Fruit fly (Drosophila melanogaster) whole organism, embryonic: ENCODE measurements around the gene Bap60.

Experiments
- B-H1 ChIP-seq: fragments of 200-800 bp; sonication (Bioruptor generic); IDR thresholded peaks from 3 replicates; pipeline ENCODE4 v1.3.6; 2022; ENCODE audit warnings: missing biosample characterization, missing genetic modification characterization
- CG10565 ChIP-seq: fragments of 200-800 bp; sonication (Bioruptor generic); optimal IDR thresholded peaks from 3 replicates; lab custom pipeline; 2016; ENCODE audit warnings: missing biosample characterization, mild to moderate bottlenecking, missing genetic modification characterization
- CG1233 ChIP-seq: fragments of 200-800 bp; sonication (Bioruptor generic); optimal IDR thresholded peaks from 4 replicates; lab custom pipeline; 2018; ENCODE audit warnings: missing biosample characterization, mild to moderate bottlenecking, missing genetic modification characterization
- CG15479 ChIP-seq: fragments of 200-800 bp; sonication (Bioruptor generic); optimal IDR thresholded peaks from 3 replicates; lab custom pipeline; 2019; ENCODE audit warnings: missing biosample characterization, mild to moderate bottlenecking, missing genetic modification characterization, moderate library complexity
- CG34376 ChIP-seq: fragments of 200-800 bp; sonication (Bioruptor generic); optimal IDR thresholded peaks from 2 replicates; lab custom pipeline; 2018; ENCODE audit warnings: missing biosample characterization, mild to moderate bottlenecking, missing genetic modification characterization
- CG34422 ChIP-seq: fragments of 200-800 bp; sonication (Bioruptor generic); IDR thresholded peaks from 3 replicates; pipeline ENCODE4 v1.3.6; 2022; ENCODE audit warnings: missing biosample characterization, missing genetic modification characterization
- CG4424 ChIP-seq: fragments of 200-800 bp; sonication (Bioruptor generic); optimal IDR thresholded peaks from 3 replicates; lab custom pipeline; 2016; ENCODE audit warnings: missing biosample characterization, missing genetic modification characterization
- CG4707 ChIP-seq: fragments of 200-800 bp; sonication (Bioruptor generic); optimal IDR thresholded peaks from 2 replicates; lab custom pipeline; 2018; ENCODE audit warnings: missing biosample characterization, mild to moderate bottlenecking, missing genetic modification characterization, moderate library complexity
- CG6175 ChIP-seq: fragments of 200-800 bp; sonication (Bioruptor generic); IDR thresholded peaks from 3 replicates; pipeline ENCODE4 v1.3.6; 2022; ENCODE audit warnings: missing biosample characterization, missing genetic modification characterization
- CG6254 ChIP-seq: fragments of 200-800 bp; sonication (Bioruptor generic); optimal IDR thresholded peaks from 3 replicates; lab custom pipeline; 2017; ENCODE audit warnings: mild to moderate bottlenecking, missing biosample characterization, missing genetic modification reagents, missing genetic modification characterization
- CG6654 ChIP-seq: fragments of 200-800 bp; sonication (Bioruptor generic); optimal IDR thresholded peaks from 2 replicates; lab custom pipeline; 2017; ENCODE audit warnings: missing biosample characterization, mild to moderate bottlenecking, missing genetic modification characterization
- CG7786 ChIP-seq: fragments of 200-800 bp; sonication (Bioruptor generic); optimal IDR thresholded peaks from 2 replicates; lab custom pipeline; 2016; ENCODE audit warnings: missing biosample characterization, missing genetic modification characterization
- CG9797 ChIP-seq: fragments of 200-800 bp; sonication (Bioruptor generic); optimal IDR thresholded peaks from 3 replicates; lab custom pipeline; 2018; ENCODE audit warnings: missing biosample characterization, mild to moderate bottlenecking, missing genetic modification characterization
- CG9876 ChIP-seq: fragments of 200-800 bp; sonication (Bioruptor generic); optimal IDR thresholded peaks from 2 replicates; lab custom pipeline; 2016; ENCODE audit warnings: missing biosample characterization, missing genetic modification characterization
- CrebB ChIP-seq: fragments of 200-800 bp; sonication (Bioruptor generic); optimal IDR thresholded peaks from 3 replicates; lab custom pipeline; 2018; ENCODE audit warnings: missing biosample characterization, mild to moderate bottlenecking, missing genetic modification characterization
- E2f2 ChIP-seq: fragments of 200-800 bp; sonication (Bioruptor generic); IDR thresholded peaks from 2 replicates; pipeline ENCODE4 v1.3.6; 2022; ENCODE audit warnings: missing biosample characterization, missing genetic modification characterization
- Myb ChIP-seq: fragments of 200-800 bp; sonication (Bioruptor generic); optimal IDR thresholded peaks from 2 replicates; lab custom pipeline; 2016; ENCODE audit warnings: missing biosample characterization, missing genetic modification characterization
- NK7.1 ChIP-seq: fragments of 200-800 bp; sonication (Bioruptor generic); optimal IDR thresholded peaks from 3 replicates; lab custom pipeline; 2016; ENCODE audit warnings: missing biosample characterization, missing genetic modification characterization
- Neu2 ChIP-seq: fragments of 200-800 bp; sonication (Bioruptor generic); optimal IDR thresholded peaks from 3 replicates; lab custom pipeline; 2016; ENCODE audit warnings: missing biosample characterization, missing genetic modification characterization, borderline replicate concordance
- Nf-YC ChIP-seq: fragments of 200-800 bp; optimal IDR thresholded peaks from 3 replicates; lab custom pipeline; 2019; ENCODE audit warnings: missing biosample characterization, mild to moderate bottlenecking, missing genetic modification characterization, moderate library complexity
- NfI ChIP-seq: fragments of 200-800 bp; sonication (Bioruptor generic); optimal IDR thresholded peaks from 3 replicates; lab custom pipeline; 2018; ENCODE audit warnings: missing biosample characterization, mild to moderate bottlenecking, missing genetic modification characterization, moderate library complexity
- Sin3A ChIP-seq: fragments of >200 bp; optimal IDR thresholded peaks from 2 replicates; lab custom pipeline; 2018
- Spps ChIP-seq: fragments of 200-800 bp; sonication (Bioruptor generic); optimal IDR thresholded peaks from 2 replicates; lab custom pipeline; 2018; ENCODE audit warnings: missing biosample characterization, mild to moderate bottlenecking, missing genetic modification characterization
- Usf ChIP-seq: fragments of 200-800 bp; sonication (Bioruptor generic); optimal IDR thresholded peaks from 2 replicates; lab custom pipeline; 2017; ENCODE audit warnings: missing genotype, missing biosample characterization, missing genetic modification characterization
- al ChIP-seq: fragments of 200-800 bp; sonication (Bioruptor generic); IDR thresholded peaks from 2 replicates; pipeline ENCODE4 v1.3.6; 2022; ENCODE audit warnings: missing biosample characterization, missing genetic modification characterization
- amos ChIP-seq: fragments of 200-800 bp; sonication (Bioruptor generic); IDR thresholded peaks from 2 replicates; pipeline ENCODE4 v1.3.6; 2022; ENCODE audit warnings: missing biosample characterization, missing genetic modification characterization; ENCODE audit not compliant: partially characterized antibody
- ase ChIP-seq: fragments of 200-800 bp; sonication (Bioruptor generic); IDR thresholded peaks from 3 replicates; pipeline ENCODE4 v1.3.6; 2022; ENCODE audit warnings: missing biosample characterization, missing genetic modification characterization
- btn ChIP-seq: fragments of 200-800 bp; sonication (Bioruptor generic); optimal IDR thresholded peaks from 2 replicates; lab custom pipeline; 2016; ENCODE audit warnings: missing biosample characterization, missing genetic modification characterization
- ci ChIP-seq: fragments of 200-800 bp; sonication (Bioruptor generic); IDR thresholded peaks from 3 replicates; pipeline ENCODE4 v1.3.6; 2022; ENCODE audit warnings: missing biosample characterization, missing genetic modification characterization
- dati ChIP-seq: fragments of 200-800 bp; sonication (Bioruptor generic); IDR thresholded peaks from 2 replicates; pipeline ENCODE4 v1.3.6; 2022; ENCODE audit warnings: missing biosample characterization, missing genetic modification characterization
- dpn ChIP-seq, 2 experiments: fragments of 200-800 bp; sonication (Bioruptor generic); optimal IDR thresholded peaks; 3 replicates each; lab custom pipeline; 2016; ENCODE audit warnings: missing biosample characterization in 2 of 2, missing genetic modification characterization in 2 of 2
- ewg ChIP-seq: fragments of 200-800 bp; sonication (Bioruptor generic); optimal IDR thresholded peaks from 3 replicates; lab custom pipeline; 2017; ENCODE audit warnings: mild to moderate bottlenecking, missing biosample characterization, missing genetic modification reagents, missing genetic modification characterization
- ftz-f1 ChIP-seq: fragments of 200-800 bp; sonication (Bioruptor generic); optimal IDR thresholded peaks from 2 replicates; lab custom pipeline; 2016; ENCODE audit warnings: missing biosample characterization, missing genetic modification characterization
- gcm2 ChIP-seq: fragments of 200-800 bp; sonication (Bioruptor generic); optimal IDR thresholded peaks from 2 replicates; lab custom pipeline; 2016; ENCODE audit warnings: missing biosample characterization, missing genetic modification characterization
- gt ChIP-seq: fragments of 200-800 bp; sonication (Bioruptor generic); IDR thresholded peaks from 2 replicates; pipeline ENCODE4 v1.3.6; 2022; ENCODE audit warnings: missing biosample characterization, missing genetic modification characterization
- ham ChIP-seq: fragments of 200-800 bp; sonication (Bioruptor generic); IDR thresholded peaks from 2 replicates; pipeline ENCODE4 v1.3.6; 2022; ENCODE audit warnings: missing biosample characterization, missing genetic modification characterization
- ind ChIP-seq: fragments of 200-800 bp; sonication (Bioruptor generic); optimal IDR thresholded peaks from 3 replicates; lab custom pipeline; 2016; ENCODE audit warnings: missing biosample characterization, missing genetic modification characterization
- jumu ChIP-seq: fragments of 200-800 bp; sonication (Bioruptor generic); optimal IDR thresholded peaks from 3 replicates; lab custom pipeline; 2016; ENCODE audit warnings: missing biosample characterization, missing genetic modification characterization
- kay ChIP-seq: fragments of 200-800 bp; sonication (Bioruptor generic); optimal IDR thresholded peaks from 2 replicates; lab custom pipeline; 2016; ENCODE audit warnings: missing biosample characterization, missing genetic modification characterization
- kni ChIP-seq: fragments of 200-800 bp; sonication (Bioruptor generic); optimal IDR thresholded peaks from 3 replicates; lab custom pipeline; 2017; ENCODE audit warnings: mild to moderate bottlenecking, missing biosample characterization, missing genetic modification reagents, missing genetic modification characterization
- lbe ChIP-seq: fragments of 200-800 bp; sonication (Bioruptor generic); optimal IDR thresholded peaks from 2 replicates; lab custom pipeline; 2016; ENCODE audit warnings: missing biosample characterization, mild to moderate bottlenecking, missing genetic modification characterization
- maf-S ChIP-seq: fragments of 200-800 bp; sonication (Bioruptor generic); optimal IDR thresholded peaks from 2 replicates; lab custom pipeline; 2016; ENCODE audit warnings: missing biosample characterization, missing genetic modification characterization
- nau ChIP-seq: fragments of 200-800 bp; sonication (Bioruptor generic); optimal IDR thresholded peaks from 3 replicates; lab custom pipeline; 2017; ENCODE audit warnings: missing biosample characterization, mild to moderate bottlenecking, missing genetic modification characterization, missing genetic modification reagents
- pnt ChIP-seq: fragments of 200-800 bp; sonication (Bioruptor generic); optimal IDR thresholded peaks from 3 replicates; lab custom pipeline; 2016; ENCODE audit warnings: missing biosample characterization, missing genetic modification characterization
- sim ChIP-seq: fragments of 200-800 bp; sonication (Bioruptor generic); IDR thresholded peaks from 2 replicates; pipeline ENCODE4 v1.3.6; 2022; ENCODE audit warnings: missing biosample characterization, missing genetic modification characterization
- ttk ChIP-seq: fragments of 200-800 bp; sonication (Bioruptor generic); IDR thresholded peaks from 2 replicates; pipeline ENCODE4 v2.1.2; 2022; ENCODE audit warnings: missing biosample characterization, missing genetic modification characterization
- tup ChIP-seq: fragments of 200-800 bp; sonication (Bioruptor generic); optimal IDR thresholded peaks from 2 replicates; lab custom pipeline; 2016; ENCODE audit warnings: missing biosample characterization, mild to moderate bottlenecking, missing genetic modification characterization, moderate library complexity
- usp ChIP-seq: fragments of >200 bp; optimal IDR thresholded peaks from 2 replicates; lab custom pipeline; 2017; ENCODE audit warnings: missing biosample characterization, missing genetic modification characterization
- vvl ChIP-seq: fragments of 200-800 bp; sonication (Bioruptor generic); IDR thresholded peaks from 2 replicates; pipeline ENCODE4 v1.3.6; 2022; ENCODE audit warnings: missing biosample characterization, missing genetic modification characterization
- z ChIP-seq: fragments of 200-800 bp; sonication (Bioruptor generic); IDR thresholded peaks from 3 replicates; pipeline ENCODE4 v1.3.6; 2022; ENCODE audit warnings: missing biosample characterization, missing genetic modification characterization
- zen2 ChIP-seq: fragments of 200-800 bp; sonication (Bioruptor generic); IDR thresholded peaks from 3 replicates; pipeline ENCODE4 v1.3.6; 2022; ENCODE audit warnings: missing biosample characterization, missing genetic modification characterization; ENCODE audit not compliant: partially characterized antibody

Gene Bap60

dm6 chrX:13130175-13130822 is 29.0 kb downstream of the Bap60 start (continued):
- TF ChIP-seq CG6654 (peak; percentile 52), CrebB (tag; lab: Kevin White, UChicago) (peak; percentile 16), B-H1 (no peak), ind (GFP tag; lab: Kevin White, UChicago) (peak; percentile 57), vvl (GFP tag; lab: Robert Waterston, UW) (0 out of 2 replicates have a peak, but pooled peaks have one; percentile 15), ase (GFP tag; lab: Robert Waterston, UW) (peak; percentile 35; the same call in 1 of the 3 replicates), Nf-YC (tag; lab: Kevin White, UChicago) (peak; percentile 55), ftz-f1 (GFP tag; lab: Kevin White, UChicago) (no peak), CG6175 (no peak), nau (peak; percentile 70), btn (GFP tag; lab: Kevin White, UChicago) (peak; percentile 31), Usf (GFP tag; lab: Kevin White, UChicago) (peak; percentile 52), dpn (GFP tag; optimal IDR thresholded peaks at IDR 0.05; lab: Kevin White, UChicago) (peak; percentile 68 to 72), usp (GFP tag; lab: Kevin White, UChicago) (no peak), CG7786 (GFP tag; lab: Kevin White, UChicago) (peak; percentile 66), CG34376 (GFP tag; lab: Kevin White, UChicago) (peak; percentile 63), CG15479 (GFP tag; lab: Kevin White, UChicago) (no peak), zen2 (no peak), CG4707 (peak; percentile 18), Sin3A (lab: Kevin White, UChicago) (no peak), lbe (GFP tag; lab: Kevin White, UChicago) (no peak), dati (GFP tag; lab: Robert Waterston, UW) (no peak), ci (GFP tag; lab: Robert Waterston, UW) (peak; percentile 52; the same call in 1 of the 3 replicates), Neu2 (no peak), al (GFP tag; lab: Robert Waterston, UW) (no peak), tup (GFP tag; lab: Kevin White, UChicago) (no peak), CG4424 (GFP tag; lab: Kevin White, UChicago) (peak; percentile 73), CG6254 (GFP tag; lab: Kevin White, UChicago) (peak; percentile 50), sim (GFP tag; lab: Robert Waterston, UW) (peak; percentile 34; the same call in 1 of the 2 replicates), Spps (peak; percentile 54), maf-S (peak; percentile 41), CG9797 (GFP tag; lab: Kevin White, UChicago) (no peak), E2f2 (GFP tag; lab: Robert Waterston, UW) (0 out of 2 replicates have a peak, but pooled peaks have one; percentile 7), CG34422 (no peak), z (no peak), gcm2 (GFP tag; lab: Kevin White, UChicago) (peak; percentile 50), CG9876 (GFP tag; lab: Kevin White, UChicago) (peak; percentile 41), amos (GFP tag; lab: Robert Waterston, UW) (no peak), ham (GFP tag; lab: Robert Waterston, UW) (no peak), ttk (no peak), Myb (no peak), pnt (GFP tag; lab: Kevin White, UChicago) (peak; percentile 71), gt (GFP tag; lab: Robert Waterston, UW) (no peak), kay (GFP tag; lab: Kevin White, UChicago) (no peak), jumu (peak; percentile 55), CG1233 (peak; percentile 77), NK7.1 (peak; percentile 60), NfI (GFP tag; lab: Kevin White, UChicago) (peak; percentile 66), CG10565 (GFP tag; lab: Kevin White, UChicago) (peak; percentile 33), kni (GFP tag; lab: Kevin White, UChicago) (no peak), ewg (GFP tag; lab: Kevin White, UChicago) (peak; percentile 96)
